Worm (Caenorhabditis elegans) whole organism, L4 larva: ENCODE data around the gene nprt-1.

Source experiments
- dmd-8 ChIP-seq: fragments of 200-800 bp; sonication (Bioruptor generic); IDR thresholded peaks from 2 replicates; pipeline ENCODE4 v1.3.6; 2022; ENCODE audit warnings: missing genetic modification characterization, missing compliant biosample characterization
- dpl-1 ChIP-seq: fragments of 150-350 bp; optimal IDR thresholded peaks from 2 replicates; lab custom pipeline; 2014; ENCODE audit warnings: missing biosample characterization, missing genetic modification reagents, missing genetic modification characterization
- nhr-10 ChIP-seq: fragments of 150-350 bp; optimal IDR thresholded peaks from 2 replicates; lab custom pipeline; 2014; ENCODE audit warnings: missing biosample characterization, missing genetic modification characterization

DNA sequence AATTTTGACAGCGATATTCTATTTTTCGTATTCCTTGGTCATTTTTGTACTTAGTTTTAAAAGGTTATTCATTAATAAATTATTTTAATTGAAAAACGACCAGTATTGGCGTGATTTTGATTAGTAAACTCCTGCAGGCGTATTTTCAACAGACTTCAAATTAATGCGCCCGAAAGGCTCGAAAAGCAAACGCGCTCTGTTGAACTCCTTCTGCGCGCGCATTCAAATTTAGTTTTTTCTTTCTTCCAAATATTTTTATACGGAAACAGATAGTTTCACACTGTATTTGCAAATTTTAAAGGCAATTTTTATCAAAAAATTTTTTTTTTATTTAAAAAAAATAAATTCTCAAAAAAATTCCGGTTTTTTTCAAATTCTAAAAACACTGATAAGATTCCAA is 25.8 kb upstream of the nprt-1 start:
- no peak for TF ChIP-seq dmd-8 (GFP tag; lab: Robert Waterston, UW)
- no peak for TF ChIP-seq dpl-1
- no peak for TF ChIP-seq nhr-10 (tag; lab: Kevin White, UChicago)
